Worm (Caenorhabditis elegans) whole organism, L4 larva: Measurements from ENCODE around the gene mlk-1.

Experiments
- T20F7.1 ChIP-seq: fragments of 200-800 bp; sonication (Bioruptor generic); optimal IDR thresholded peaks from 2 replicates; lab custom pipeline; 2018; ENCODE audit warnings: mild to moderate bottlenecking, missing genetic modification characterization, missing compliant biosample characterization
- ceh-28 ChIP-seq: fragments of 150-350 bp; optimal IDR thresholded peaks from 2 replicates; lab custom pipeline; 2014; ENCODE audit warnings: missing biosample characterization, missing genetic modification reagents, missing genetic modification characterization
- ces-1 ChIP-seq: fragments of 150-350 bp; sonication (generic microtip); optimal IDR thresholded peaks from 4 replicates; lab custom pipeline; 2014; ENCODE audit warnings: missing biosample characterization, missing genetic modification reagents, missing genetic modification characterization
- egl-27 ChIP-seq: sonication (generic microtip); optimal IDR thresholded peaks from 3 replicates; lab custom pipeline; 2017; ENCODE audit warnings: missing biosample characterization, missing genetic modification reagents, missing genetic modification characterization
- fkh-10 ChIP-seq: fragments of 150-350 bp; optimal IDR thresholded peaks from 2 replicates; lab custom pipeline; 2014; ENCODE audit warnings: missing biosample characterization, missing genetic modification reagents, missing genetic modification characterization
- lin-15B ChIP-seq: fragments of 150-350 bp; sonication (generic microtip); optimal IDR thresholded peaks from 3 replicates; lab custom pipeline; 2014; ENCODE audit warnings: missing biosample characterization, missing genetic modification characterization
- nhr-237 ChIP-seq: sonication (generic microtip); optimal IDR thresholded peaks from 2 replicates; lab custom pipeline; 2017; ENCODE audit warnings: missing biosample characterization, missing genetic modification characterization
- pha-4 ChIP-seq, 2 experiments: fragments of 150-350 bp in 1 of 2; fragments of 200-800 bp in 1 of 2; sonication (Bioruptor generic) in 1 of 2; IDR thresholded peaks in 1 of 2; optimal IDR thresholded peaks in 1 of 2; 2 replicates each; pipeline versions ENCODE4 v1.3.6 to Lab custom; 2014 to 2022; ENCODE audit warnings: missing genetic modification characterization in 2 of 2, missing genetic modification reagents in 2 of 2, missing biosample characterization in 1 of 2, missing compliant biosample characterization in 1 of 2
- zfp-2 ChIP-seq: sonication (generic microtip); optimal IDR thresholded peaks from 2 replicates; lab custom pipeline; 2016; ENCODE audit warnings: mild to moderate bottlenecking, missing genetic modification characterization, missing compliant biosample characterization

DNA sequence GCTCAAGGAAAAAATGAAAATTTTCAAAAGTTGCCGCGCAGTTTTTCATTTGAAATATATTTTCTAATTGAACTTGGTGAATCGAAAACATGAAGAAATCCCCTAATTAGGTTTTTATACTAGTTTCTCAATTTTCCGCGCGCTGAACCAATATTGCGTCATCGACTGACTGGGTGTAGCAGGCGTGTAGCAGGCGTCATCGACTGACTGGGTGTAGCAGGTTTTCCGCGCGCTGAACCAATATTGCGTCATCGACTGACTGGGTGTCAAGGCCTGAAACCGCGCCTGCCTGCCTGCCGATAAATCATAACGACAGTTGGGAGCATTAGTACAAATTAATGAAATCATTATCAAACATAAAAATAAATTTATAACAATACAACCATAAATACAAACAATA lies 41.3 kb downstream of the mlk-1 start:
- TF ChIP-seq ceh-28 (tag; lab: Kevin White, UChicago) = no peak
- TF ChIP-seq T20F7.1 (GFP tag; lab: Kevin White, UChicago) = no peak
- TF ChIP-seq zfp-2 (tag; lab: Kevin White, UChicago) = no peak
- TF ChIP-seq pha-4 (GFP tag; IDR thresholded peaks at IDR 0.05; lab: Robert Waterston, UW) = no peak
- no peak for TF ChIP-seq pha-4 (tag; optimal IDR thresholded peaks at IDR 0.05; lab: Kevin White, UChicago)
- TF ChIP-seq lin-15B (tag; lab: Kevin White, UChicago) = no peak
- TF ChIP-seq egl-27 (tag; lab: Kevin White, UChicago) = no peak
- TF ChIP-seq ces-1 (GFP tag; lab: Kevin White, UChicago) = no peak
- TF ChIP-seq nhr-237 (tag; lab: Kevin White, UChicago) = no peak
- TF ChIP-seq fkh-10 (GFP tag; lab: Kevin White, UChicago) = no peak
